Fruit fly (Drosophila melanogaster): Measurements from ENCODE around the gene Trissin.
A peak's percentile ranks its signal among the peaks of the same experiment; 100 is the strongest.

The Trissin gene

DNA sequence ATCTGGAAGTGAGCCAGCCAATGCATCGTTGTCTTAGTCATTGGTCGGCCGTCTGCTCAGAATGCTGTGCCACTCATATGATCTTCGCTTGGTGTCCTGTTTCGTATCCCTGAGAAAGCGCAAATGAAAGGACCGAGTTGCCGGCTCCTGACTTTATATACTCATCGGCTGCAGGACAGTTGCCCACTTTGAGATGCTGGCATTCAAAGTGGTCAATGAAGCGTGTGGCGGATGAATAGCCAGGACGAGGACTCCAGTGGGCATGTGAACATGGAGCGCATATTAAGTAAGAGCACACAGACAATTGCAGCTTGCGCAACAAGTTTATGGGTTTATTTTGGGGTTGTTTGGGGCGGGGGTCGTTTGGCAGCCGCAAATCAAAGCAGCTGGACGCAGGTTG is at the start of gene Trissin:
Trissin (minus strand) TSS at position 101 of the 400 bp plus-strand sequence.
- no peak for TF ChIP-seq CG8478 (optimal IDR thresholded peaks at IDR 0.05)

DNA sequence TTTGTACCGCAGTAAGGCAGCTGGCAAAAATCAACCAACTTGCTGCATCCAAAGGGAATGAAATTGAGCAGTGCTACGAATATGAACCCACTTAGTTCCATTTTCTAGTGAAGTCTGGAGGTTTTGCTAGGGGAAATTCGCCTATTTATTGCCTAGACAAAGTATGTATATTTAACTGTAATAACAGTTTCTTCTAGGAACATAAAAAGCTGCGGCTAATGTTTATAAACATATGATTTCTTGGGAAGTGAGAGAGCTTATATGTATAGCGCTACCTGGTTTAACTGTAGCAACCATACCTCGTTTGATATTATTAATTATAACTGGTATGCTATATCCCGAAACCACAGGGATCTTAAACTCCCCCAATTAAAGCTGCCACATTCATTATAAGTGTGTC is 46.2 kb upstream of the Trissin start, which contains the start of gene CG31296:
CG31296 (minus strand) TSS at position 101 of the 400 bp plus-strand sequence.
- TF ChIP-seq CTCF (optimal IDR thresholded peaks at IDR 0.05) (no peak), CG8478 (optimal IDR thresholded peaks at IDR 0.05) (no peak)

- TF ChIP-seq CTCF (optimal IDR thresholded peaks at IDR 0.05) (no peak), CG8478 (optimal IDR thresholded peaks at IDR 0.05) (no peak)
Measured at dm6 chr3R:15517113-15517512, 31.9 kb upstream of the Trissin start.

dm6 chr3R:15513208-15513607 is 28.0 kb upstream of the Trissin start:
- TF ChIP-seq CTCF (optimal IDR thresholded peaks at IDR 0.05), result no peak
- no peak for TF ChIP-seq CG8478 (optimal IDR thresholded peaks at IDR 0.05)

DNA sequence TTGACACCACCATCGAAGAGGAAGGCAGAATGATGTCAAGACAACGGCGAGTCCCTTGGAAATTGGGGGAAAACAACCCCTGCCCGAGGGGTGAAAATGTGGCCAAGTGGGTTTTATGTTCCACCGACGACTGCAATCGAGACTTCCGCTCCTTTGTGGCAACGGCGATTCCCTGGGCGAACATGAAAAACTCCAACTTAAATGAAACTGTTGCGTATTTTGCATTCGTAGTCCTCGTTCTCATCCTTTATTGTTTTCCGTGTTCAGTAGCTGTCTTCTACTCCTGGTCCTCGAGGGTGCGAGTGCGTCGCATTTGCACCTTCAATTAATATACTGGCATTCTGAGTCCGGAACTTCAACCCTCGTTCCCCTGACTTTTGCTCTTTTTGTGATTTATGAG is 27.1 kb upstream of the Trissin start:
- TF ChIP-seq CG8478 (optimal IDR thresholded peaks at IDR 0.05) (no peak), CTCF (optimal IDR thresholded peaks at IDR 0.05) (no peak)

- TF ChIP-seq CG8478 (optimal IDR thresholded peaks at IDR 0.05), result no peak
- TF ChIP-seq CTCF (optimal IDR thresholded peaks at IDR 0.05), result no peak
Measured at dm6 chr3R:15509817-15510216, 24.6 kb upstream of the Trissin start, which contains the start of gene CG44013. Gene CG44013 (minus strand): TSS chr3R:15509917.

- TF ChIP-seq CG8478 (optimal IDR thresholded peaks at IDR 0.05) (no peak), CTCF (optimal IDR thresholded peaks at IDR 0.05) (no peak)
Measured at dm6 chr3R:15508631-15509030, 23.4 kb upstream of the Trissin start, which contains the start of gene CG44014. Gene CG44014 (minus strand): TSS chr3R:15508886.

DNA sequence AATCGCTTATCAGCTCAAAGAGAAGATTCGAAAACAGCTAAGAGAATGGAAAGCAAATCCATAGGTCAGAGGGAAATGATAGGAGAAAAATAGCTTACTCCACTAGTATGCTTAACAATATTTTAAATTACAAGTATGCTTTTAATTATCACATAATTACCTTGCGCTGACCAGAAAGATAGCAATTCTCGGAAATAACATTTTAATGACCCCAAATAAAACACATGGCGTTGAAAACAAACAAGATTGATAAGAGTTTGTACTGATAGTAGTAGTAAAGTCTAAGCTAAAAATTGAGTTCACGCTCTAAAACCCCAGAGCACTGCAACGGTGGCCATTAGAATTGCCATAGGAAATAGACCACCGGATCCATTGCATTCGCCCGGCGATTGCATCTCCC is 22.6 kb upstream of the Trissin start:
- TF ChIP-seq CTCF (optimal IDR thresholded peaks at IDR 0.05) (no peak), CG8478 (optimal IDR thresholded peaks at IDR 0.05) (no peak)

dm6 chr3R:15494302-15494701 is 9.1 kb upstream of the Trissin start, which contains the start of gene maca:
Gene maca (plus strand): TSS chr3R:15494602.
- TF ChIP-seq CTCF (optimal IDR thresholded peaks at IDR 0.05) (no peak), CG8478 (optimal IDR thresholded peaks at IDR 0.05) (no peak)

DNA sequence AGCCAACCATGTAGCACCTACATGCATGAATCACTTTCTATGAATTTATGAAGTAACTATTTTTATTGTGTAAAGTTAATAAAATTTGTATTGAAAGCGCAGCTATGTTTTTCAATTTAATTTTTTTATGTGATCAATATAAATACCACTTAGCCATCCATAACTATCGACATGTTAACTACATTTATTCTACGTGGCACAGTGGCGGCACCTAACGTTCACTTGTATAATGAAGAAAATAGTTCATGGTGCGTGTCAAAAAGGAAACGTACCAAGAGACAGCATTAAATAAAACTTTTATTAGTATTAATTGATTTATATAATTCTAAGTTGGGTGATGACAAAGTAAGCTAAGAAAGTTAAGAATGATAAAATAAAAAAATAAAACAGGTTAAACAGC is 8.0 kb upstream of the Trissin start:
- TF ChIP-seq CG8478 (optimal IDR thresholded peaks at IDR 0.05) (no peak), CTCF (optimal IDR thresholded peaks at IDR 0.05) (peak; percentile 67 to 88)

DNA sequence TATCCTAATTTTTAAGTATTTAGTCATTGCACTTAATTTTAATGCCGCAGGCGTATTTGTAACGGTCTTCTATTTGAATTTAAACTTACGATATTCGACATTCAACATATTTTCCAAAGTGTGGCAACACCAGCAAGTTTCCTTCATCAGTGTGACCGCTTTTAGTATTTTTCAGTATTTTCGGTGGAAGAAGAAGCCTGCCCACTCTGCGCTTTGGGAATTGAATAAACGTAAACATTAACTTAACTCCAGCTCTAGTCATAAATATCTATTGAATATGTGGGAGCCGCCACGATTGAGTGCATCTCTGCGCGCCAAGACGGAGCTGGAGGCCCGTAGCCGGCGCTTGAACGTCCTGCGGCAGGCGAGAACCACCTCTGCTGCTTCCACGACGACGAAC is 670 bp upstream of the Trissin start, which contains the start of gene obe:
obe (plus strand) TSS at position 185 of the 400 bp plus-strand sequence.
- TF ChIP-seq CG8478 (optimal IDR thresholded peaks at IDR 0.05), result no peak
- peak; percentile 50 to 52 for TF ChIP-seq CTCF (optimal IDR thresholded peaks at IDR 0.05)

DNA sequence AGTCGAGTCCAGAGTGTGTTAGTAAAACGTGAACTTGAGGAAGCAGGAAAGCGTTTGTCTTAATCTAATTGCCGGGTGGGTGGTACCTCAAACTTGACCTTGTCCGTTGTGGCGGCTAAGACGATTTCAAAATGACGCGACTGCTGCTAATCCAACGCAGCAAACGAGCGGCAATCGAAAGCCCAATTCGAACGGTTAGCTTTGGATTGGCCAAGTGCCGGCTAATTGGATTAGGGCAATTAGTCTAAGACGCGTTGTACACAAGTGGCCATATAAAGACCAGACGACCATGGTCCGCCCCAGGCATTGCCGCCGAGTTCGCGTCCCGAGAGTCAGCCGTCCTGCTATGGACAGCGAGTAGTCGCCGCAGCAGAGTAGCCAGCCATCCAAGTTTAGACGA is 2.3 kb downstream of the Trissin start, which contains the start of gene Rh6:
Rh6 (plus strand) TSS at position 301 of the 400 bp plus-strand sequence.
- no peak for TF ChIP-seq CG8478 (optimal IDR thresholded peaks at IDR 0.05)
- TF ChIP-seq CTCF (optimal IDR thresholded peaks at IDR 0.05), result no peak

DNA sequence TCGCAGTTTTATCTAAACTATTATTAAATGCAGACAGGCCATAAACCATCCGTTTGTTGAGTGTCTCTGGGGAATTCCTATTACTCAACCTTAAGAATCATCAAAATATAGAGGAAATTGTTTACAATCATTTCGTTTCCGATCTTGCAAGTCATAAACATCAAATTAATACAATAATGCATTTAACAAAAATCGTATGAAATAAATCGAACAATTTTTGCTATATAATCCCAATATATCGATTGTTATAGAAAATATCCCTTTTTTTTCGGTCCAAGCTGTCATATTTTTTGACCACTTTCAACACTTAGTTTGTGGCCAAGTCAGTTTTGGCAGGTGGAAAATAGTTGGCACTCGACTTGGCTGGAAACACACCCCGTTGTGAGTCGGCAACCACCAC is 3.6 kb downstream of the Trissin start, which contains the start of gene B9d1:
B9d1 (plus strand) TSS at position 301 of the 400 bp plus-strand sequence.
- TF ChIP-seq CG8478 (optimal IDR thresholded peaks at IDR 0.05) (no peak), CTCF (optimal IDR thresholded peaks at IDR 0.05) (no peak)

DNA sequence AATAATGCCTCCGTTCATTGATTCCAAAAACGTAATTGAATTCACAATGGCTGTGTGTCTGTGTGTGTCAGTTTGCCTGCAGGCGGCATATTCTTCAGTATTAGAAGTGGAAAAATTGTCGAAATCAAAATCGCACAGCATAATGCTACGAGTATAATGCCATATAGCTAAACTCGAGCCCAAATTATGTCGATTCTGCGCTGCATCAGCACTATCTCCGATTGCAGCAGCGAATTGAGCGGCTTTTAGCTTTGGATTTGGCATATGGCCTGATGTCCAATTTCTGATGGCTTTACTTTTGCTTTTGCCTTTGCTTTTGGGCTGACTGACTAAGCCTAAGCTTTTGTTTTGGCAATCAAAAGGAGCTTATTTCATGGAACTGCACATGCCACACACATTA is 5.1 kb downstream of the Trissin start:
- TF ChIP-seq CTCF (optimal IDR thresholded peaks at IDR 0.05) (no peak), CG8478 (optimal IDR thresholded peaks at IDR 0.05) (no peak)

DNA sequence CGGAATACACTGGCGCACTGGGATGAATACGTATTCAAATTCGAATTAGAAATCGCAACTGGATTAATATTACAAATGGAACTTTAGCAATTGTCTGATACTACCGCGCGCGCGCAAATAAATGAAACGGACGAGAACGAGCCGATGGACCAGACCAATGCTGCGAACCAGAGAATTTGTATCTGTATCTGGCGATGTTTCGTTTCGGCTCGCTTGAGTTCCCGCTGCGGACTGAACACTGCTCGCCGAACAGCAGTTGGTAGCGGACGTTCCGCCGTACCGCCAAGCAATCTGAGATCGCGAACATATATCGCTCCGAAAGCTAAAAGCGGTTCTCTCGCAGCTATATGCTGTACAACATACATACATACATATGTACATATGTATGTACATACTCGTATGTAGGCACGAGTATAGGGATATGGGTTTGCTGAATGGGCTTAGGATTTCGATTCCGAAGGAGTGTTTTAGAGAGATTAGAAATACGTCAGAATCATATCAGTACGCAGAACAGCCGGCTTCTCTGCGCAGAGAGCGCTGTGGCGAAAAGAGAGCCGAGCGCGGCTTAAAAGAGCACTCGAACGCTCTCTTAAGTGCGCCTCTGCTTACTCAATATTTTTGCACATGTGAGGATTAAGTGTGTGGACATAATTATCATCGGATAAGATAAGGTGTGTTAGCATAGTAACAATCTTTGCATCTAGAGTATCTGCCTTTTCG is 9.1 kb downstream of the Trissin start, which contains the start of gene AdamTS-A:
AdamTS-A (minus strand) TSS at position 221 of the 720 bp plus-strand sequence.
- no peak for TF ChIP-seq CTCF (optimal IDR thresholded peaks at IDR 0.05)
- TF ChIP-seq CG8478 (optimal IDR thresholded peaks at IDR 0.05), result no peak

- no peak for TF ChIP-seq CTCF (optimal IDR thresholded peaks at IDR 0.05)
- no peak for TF ChIP-seq CG8478 (optimal IDR thresholded peaks at IDR 0.05)
Measured at dm6 chr3R:15474820-15475219, 10.4 kb downstream of the Trissin start.

Data from S2 (cell line).